Worm (Caenorhabditis elegans) whole organism, L4 larva: Measurements from ENCODE around the gene W08E12.9.
A peak's percentile ranks its signal among the peaks of the same experiment; 100 is the strongest.

ENCODE experiments used
- D1046.2 ChIP-seq: fragments of 200-800 bp; sonication (Bioruptor generic); IDR thresholded peaks from 2 replicates; pipeline ENCODE4 v1.3.6; 2022; ENCODE audit warnings: missing genetic modification characterization, missing compliant biosample characterization
- F37D6.2 ChIP-seq: sonication (generic microtip); optimal IDR thresholded peaks from 2 replicates; lab custom pipeline; 2016; ENCODE audit warnings: mild to moderate bottlenecking, missing genetic modification characterization, missing compliant biosample characterization
- F44E2.7 ChIP-seq: fragments of 200-800 bp; sonication (Bioruptor generic); IDR thresholded peaks from 2 replicates; pipeline ENCODE4 v2.1.2; 2022; ENCODE audit warnings: missing genetic modification characterization, missing compliant biosample characterization
- F49E8.2 ChIP-seq: sonication (generic microtip); optimal IDR thresholded peaks from 2 replicates; lab custom pipeline; 2016; ENCODE audit warnings: missing compliant biosample characterization, mild to moderate bottlenecking, missing genetic modification characterization, borderline replicate concordance
- T20F7.1 ChIP-seq: fragments of 200-800 bp; sonication (Bioruptor generic); optimal IDR thresholded peaks from 2 replicates; lab custom pipeline; 2018; ENCODE audit warnings: mild to moderate bottlenecking, missing genetic modification characterization, missing compliant biosample characterization
- T26A8.4 ChIP-seq: fragments of 200-800 bp; sonication (Bioruptor generic); IDR thresholded peaks from 2 replicates; pipeline ENCODE4 v1.3.6; 2022; ENCODE audit warnings: missing genetic modification characterization, missing compliant biosample characterization
- Y48G9A.11 ChIP-seq: fragments of 200-800 bp; sonication (Bioruptor generic); IDR thresholded peaks from 2 replicates; pipeline ENCODE4 v1.3.6; 2022; ENCODE audit warnings: missing genetic modification reagents, missing genetic modification characterization, missing compliant biosample characterization
- Y5F2A.4 ChIP-seq: fragments of 200-800 bp; sonication (Bioruptor generic); optimal IDR thresholded peaks from 2 replicates; lab custom pipeline; 2018; ENCODE audit warnings: mild to moderate bottlenecking, missing genetic modification characterization, missing compliant biosample characterization
- Y75B8A.6 ChIP-seq: fragments of 200-800 bp; sonication (Bioruptor generic); IDR thresholded peaks from 2 replicates; pipeline ENCODE4 v1.3.6; 2022; ENCODE audit warnings: missing genetic modification reagents, missing genetic modification characterization, missing compliant biosample characterization
- ZK337.2 ChIP-seq: fragments of 200-800 bp; sonication (Bioruptor generic); IDR thresholded peaks from 2 replicates; pipeline ENCODE4 v1.3.6; 2022; ENCODE audit warnings: missing genetic modification reagents, missing genetic modification characterization, missing compliant biosample characterization
- ZK546.5 ChIP-seq, 2 experiments: sonication (generic microtip); optimal IDR thresholded peaks; 2 replicates each; lab custom pipeline; 2017; ENCODE audit warnings: missing biosample characterization in 2 of 2, missing genetic modification characterization in 2 of 2
- aly-2 ChIP-seq: sonication (generic microtip); optimal IDR thresholded peaks from 2 replicates; lab custom pipeline; 2018; ENCODE audit warnings: missing biosample characterization, missing genetic modification characterization
- ama-1 ChIP-seq: fragments of 150-350 bp; optimal IDR thresholded peaks from 2 replicates; lab custom pipeline; 2014; ENCODE audit warnings: inconsistent platforms, mixed read lengths
- attf-4 ChIP-seq: sonication (generic microtip); optimal IDR thresholded peaks from 3 replicates; lab custom pipeline; 2017; ENCODE audit warnings: missing biosample characterization, missing genetic modification characterization
- ceh-20 ChIP-seq: fragments of 200-800 bp; sonication (Bioruptor generic); IDR thresholded peaks from 2 replicates; pipeline ENCODE4 v1.3.6; 2022; ENCODE audit warnings: missing genetic modification reagents, missing genetic modification characterization, missing compliant biosample characterization
- ctbp-1 ChIP-seq: fragments of 200-800 bp; sonication (Bioruptor generic); IDR thresholded peaks from 2 replicates; pipeline ENCODE4 v1.3.6; 2022; ENCODE audit warnings: missing genetic modification reagents, missing genetic modification characterization, missing compliant biosample characterization
- daf-8 ChIP-seq: fragments of 200-800 bp; sonication (Bioruptor generic); IDR thresholded peaks from 2 replicates; pipeline ENCODE4 v1.3.6; 2022; ENCODE audit warnings: missing genetic modification characterization, missing compliant biosample characterization
- dmd-9 ChIP-seq: fragments of 200-800 bp; sonication (Bioruptor generic); IDR thresholded peaks from 2 replicates; pipeline ENCODE4 v1.3.6; 2022; ENCODE audit warnings: missing genetic modification reagents, missing genetic modification characterization, missing compliant biosample characterization
- duxl-1 ChIP-seq: sonication (generic microtip); optimal IDR thresholded peaks from 2 replicates; lab custom pipeline; 2016; ENCODE audit warnings: mild to moderate bottlenecking, missing genetic modification characterization, moderate library complexity, missing compliant biosample characterization; ENCODE audit not compliant: poor library complexity
- fkh-10 ChIP-seq: fragments of 150-350 bp; optimal IDR thresholded peaks from 2 replicates; lab custom pipeline; 2014; ENCODE audit warnings: missing biosample characterization, missing genetic modification reagents, missing genetic modification characterization
- fos-1 ChIP-seq: fragments of 150-350 bp; optimal IDR thresholded peaks from 2 replicates; lab custom pipeline; 2014; ENCODE audit warnings: missing biosample characterization, missing genetic modification characterization
- hif-1 ChIP-seq, 2 experiments: sonication (generic microtip); optimal IDR thresholded peaks; 2 replicates each; lab custom pipeline; 2016 to 2017; ENCODE audit warnings: missing compliant biosample characterization in 2 of 2, missing genetic modification characterization in 2 of 2, missing genetic modification reagents in 2 of 2, missing genotype in 2 of 2, mild to moderate bottlenecking in 1 of 2
- hlh-11 ChIP-seq: fragments of 200-800 bp; sonication (Bioruptor generic); optimal IDR thresholded peaks from 2 replicates; lab custom pipeline; 2018; ENCODE audit warnings: mild to moderate bottlenecking, missing genetic modification characterization, missing compliant biosample characterization
- lsy-2 ChIP-seq, 2 experiments: fragments of 150-350 bp in 1 of 2; sonication (generic microtip) in 1 of 2; optimal IDR thresholded peaks; 2 replicates each; lab custom pipeline; 2014 to 2017; ENCODE audit warnings: missing biosample characterization in 2 of 2, missing genetic modification characterization in 2 of 2
- madf-5 ChIP-seq, 2 experiments: fragments of 200-800 bp; sonication (Bioruptor generic); IDR thresholded peaks; 2 replicates each; pipeline ENCODE4 v1.3.6; 2022; ENCODE audit warnings: missing compliant biosample characterization in 2 of 2, missing genetic modification characterization in 2 of 2
- madf-9 ChIP-seq: fragments of 200-800 bp; sonication (Bioruptor generic); conservative IDR thresholded peaks from 2 replicates; pipeline ENCODE4 v1.3.6; 2022; ENCODE audit warnings: missing genetic modification reagents, missing genetic modification characterization, missing compliant biosample characterization
- mdl-1 ChIP-seq, 2 experiments: fragments of 150-350 bp in 1 of 2; sonication (generic microtip) in 1 of 2; optimal IDR thresholded peaks; 2 replicates each; lab custom pipeline; 2014 to 2017; ENCODE audit warnings: missing biosample characterization in 2 of 2, missing genetic modification characterization in 2 of 2
- mdt-29 ChIP-seq: fragments of 200-800 bp; sonication (Bioruptor generic); IDR thresholded peaks from 2 replicates; pipeline ENCODE4 v1.3.6; 2022; ENCODE audit warnings: missing genetic modification reagents, missing genetic modification characterization, missing compliant biosample characterization
- mep-1 ChIP-seq: fragments of 150-350 bp; sonication (generic microtip); optimal IDR thresholded peaks from 3 replicates; lab custom pipeline; 2014; ENCODE audit warnings: missing biosample characterization, missing genetic modification characterization
- mxl-2 ChIP-seq: fragments of 200-800 bp; sonication (Bioruptor generic); conservative IDR thresholded peaks from 2 replicates; pipeline ENCODE4 v1.3.6; 2022; ENCODE audit warnings: missing genetic modification reagents, missing genetic modification characterization, missing compliant biosample characterization
- mxl-3 ChIP-seq: fragments of 200-800 bp; sonication (Bioruptor generic); optimal IDR thresholded peaks from 2 replicates; lab custom pipeline; 2018; ENCODE audit warnings: mild to moderate bottlenecking, missing genetic modification characterization, missing compliant biosample characterization
- nhr-102 ChIP-seq: sonication (generic microtip); optimal IDR thresholded peaks from 2 replicates; lab custom pipeline; 2016; ENCODE audit warnings: mild to moderate bottlenecking, missing genetic modification characterization, moderate library complexity, missing compliant biosample characterization
- nhr-111 ChIP-seq: fragments of 200-800 bp; sonication (Bioruptor generic); optimal IDR thresholded peaks from 2 replicates; lab custom pipeline; 2018; ENCODE audit warnings: mild to moderate bottlenecking, missing genetic modification characterization, missing compliant biosample characterization
- nhr-237 ChIP-seq: sonication (generic microtip); optimal IDR thresholded peaks from 2 replicates; lab custom pipeline; 2017; ENCODE audit warnings: missing biosample characterization, missing genetic modification characterization
- nhr-42 ChIP-seq: fragments of 200-800 bp; sonication (Bioruptor generic); IDR thresholded peaks from 2 replicates; pipeline ENCODE4 v1.3.6; 2022; ENCODE audit warnings: missing genetic modification characterization, missing compliant biosample characterization
- nhr-48 ChIP-seq: sonication (generic microtip); optimal IDR thresholded peaks from 2 replicates; lab custom pipeline; 2016; ENCODE audit warnings: mild to moderate bottlenecking, missing genetic modification characterization, missing compliant biosample characterization
- php-3 ChIP-seq: fragments of 200-800 bp; sonication (Bioruptor generic); IDR thresholded peaks from 2 replicates; pipeline ENCODE4 v1.3.6; 2022; ENCODE audit warnings: missing genetic modification reagents, missing genetic modification characterization, missing compliant biosample characterization
- rbr-2 ChIP-seq: sonication (generic microtip); optimal IDR thresholded peaks from 2 replicates; lab custom pipeline; 2016; ENCODE audit warnings: missing genotype, missing genetic modification characterization, missing compliant biosample characterization
- saeg-2 ChIP-seq: fragments of 200-800 bp; sonication (Bioruptor generic); IDR thresholded peaks from 2 replicates; pipeline ENCODE4 v1.3.6; 2022; ENCODE audit warnings: missing genetic modification reagents, missing genetic modification characterization, missing compliant biosample characterization
- set-16 ChIP-seq: fragments of 200-800 bp; sonication (Bioruptor generic); IDR thresholded peaks from 2 replicates; pipeline ENCODE4 v1.3.6; 2022; ENCODE audit warnings: missing genetic modification reagents, missing genetic modification characterization, missing compliant biosample characterization
- skn-1 ChIP-seq: fragments of 150-350 bp; optimal IDR thresholded peaks from 2 replicates; lab custom pipeline; 2014; ENCODE audit warnings: missing biosample characterization, missing genetic modification characterization
- snpc-4 ChIP-seq: fragments of 150-350 bp; optimal IDR thresholded peaks from 2 replicates; lab custom pipeline; 2014; ENCODE audit warnings: missing biosample characterization, missing genetic modification characterization
- spr-3 ChIP-seq: fragments of 200-800 bp; sonication (Bioruptor generic); optimal IDR thresholded peaks from 2 replicates; lab custom pipeline; 2018; ENCODE audit warnings: mild to moderate bottlenecking, missing genetic modification characterization, missing compliant biosample characterization
- tag-97 ChIP-seq: fragments of 200-800 bp; sonication (Bioruptor generic); IDR thresholded peaks from 2 replicates; pipeline ENCODE4 v1.3.6; 2022; ENCODE audit warnings: missing genetic modification characterization, missing compliant biosample characterization
- tra-1 ChIP-seq: fragments of 200-800 bp; sonication (Bioruptor generic); IDR thresholded peaks from 2 replicates; pipeline ENCODE4 v1.3.6; 2022; ENCODE audit warnings: missing genetic modification reagents, missing genetic modification characterization, missing compliant biosample characterization
- unc-130 ChIP-seq: sonication (generic microtip); optimal IDR thresholded peaks from 2 replicates; lab custom pipeline; 2016; ENCODE audit warnings: missing genetic modification reagents, missing genetic modification characterization, missing compliant biosample characterization
- zfp-2 ChIP-seq: sonication (generic microtip); optimal IDR thresholded peaks from 2 replicates; lab custom pipeline; 2016; ENCODE audit warnings: mild to moderate bottlenecking, missing genetic modification characterization, missing compliant biosample characterization
- ztf-7 ChIP-seq: fragments of 150-350 bp; optimal IDR thresholded peaks from 2 replicates; lab custom pipeline; 2014; ENCODE audit warnings: missing biosample characterization, missing genetic modification characterization

The W08E12.9 gene

DNA sequence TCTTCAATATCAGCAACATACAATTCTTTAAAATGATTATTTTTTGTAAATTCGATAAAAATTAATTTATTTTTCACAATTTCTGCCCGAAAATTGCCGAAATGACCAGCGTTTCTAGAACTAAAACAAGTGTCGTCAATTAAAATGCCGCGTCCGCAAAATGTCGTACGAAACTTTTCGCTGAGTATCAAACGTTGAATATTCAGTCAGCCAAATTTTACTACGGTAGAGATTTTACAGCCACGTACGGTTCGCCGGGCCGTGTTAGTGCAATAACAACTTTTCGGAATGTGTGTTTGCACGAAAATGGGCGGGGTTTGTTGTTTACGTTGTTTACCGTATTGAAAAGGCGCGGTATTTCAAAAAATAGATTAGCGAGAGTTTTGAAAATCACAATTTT is 5.9 kb upstream of the W08E12.9 start (continued):
- TF ChIP-seq madf-9 (GFP tag; lab: Robert Waterston, UW) (peak; percentile 82), mxl-2 (GFP tag; lab: Robert Waterston, UW) (0 out of 2 replicates have a peak, but pooled peaks have one; percentile 47), saeg-2 (GFP tag; lab: Robert Waterston, UW) (peak; percentile 94), Y48G9A.11 (GFP tag; lab: Robert Waterston, UW) (peak; percentile 94), nhr-42 (GFP tag; lab: Robert Waterston, UW) (peak; percentile 98), F37D6.2 (tag; lab: Kevin White, UChicago) (peak; percentile 67), mep-1 (tag; lab: Kevin White, UChicago) (peak; percentile 20), madf-5 (GFP tag; IDR thresholded peaks at IDR 0.05; lab: Robert Waterston, UW) (peak in 1 of 2 experiments; percentile 86; a peak in 1 of 4 replicates), T20F7.1 (GFP tag; lab: Kevin White, UChicago) (peak; percentile 87), mxl-3 (GFP tag; lab: Kevin White, UChicago) (peak; percentile 45), zfp-2 (peak; percentile 72), lsy-2 (tag; optimal IDR thresholded peaks at IDR 0.05; lab: Kevin White, UChicago) (peak; percentile 78 to 92), mdt-29 (GFP tag; lab: Robert Waterston, UW) (peak; percentile 96), Y75B8A.6 (peak; percentile 83; the same call in 1 of the 2 replicates), rbr-2 (tag; lab: Kevin White, UChicago) (peak; percentile 87), tra-1 (peak; percentile 96), ctbp-1 (GFP tag; lab: Robert Waterston, UW) (peak; percentile 79), daf-8 (GFP tag; lab: Robert Waterston, UW) (peak; percentile 97), ZK337.2 (GFP tag; lab: Robert Waterston, UW) (peak; percentile 82), nhr-102 (tag; lab: Kevin White, UChicago) (peak; percentile 88)
- TF ChIP-seq, all 104 proteins: peak for 52; not testable (repeated sequence) for 52

ce11 chrIV:3311243-3311642 is 3.9 kb upstream of the W08E12.9 start, which contains the start of gene zip-11:
Gene zip-11, plus strand, starts transcription at chrIV:3311276.
- TF ChIP-seq unc-130 (GFP tag; lab: Kevin White, UChicago), result no peak
- TF ChIP-seq ceh-20 (GFP tag; lab: Robert Waterston, UW), result peak; percentile 63; the same call in 1 of the 2 replicates
- 0 out of 2 replicates have a peak, but pooled peaks have one; percentile 62 for TF ChIP-seq D1046.2 (GFP tag; lab: Robert Waterston, UW)
- no peak for TF ChIP-seq nhr-237 (tag; lab: Kevin White, UChicago)
- no peak for TF ChIP-seq fos-1 (tag; lab: Kevin White, UChicago)
- no peak for TF ChIP-seq ztf-7 (tag; lab: Kevin White, UChicago)
- no peak for TF ChIP-seq php-3 (GFP tag; lab: Robert Waterston, UW)
- TF ChIP-seq Y48G9A.11 (GFP tag; lab: Robert Waterston, UW), result no peak
- TF ChIP-seq ZK546.5 (tag; optimal IDR thresholded peaks at IDR 0.05; lab: Kevin White, UChicago), result no peak
- peak; percentile 82 for TF ChIP-seq hlh-11 (tag; lab: Kevin White, UChicago)
- TF ChIP-seq fkh-10 (GFP tag; lab: Kevin White, UChicago), result no peak
- peak in 1 of 2 experiments; percentile 55 for TF ChIP-seq hif-1 (tag; optimal IDR thresholded peaks at IDR 0.05; lab: Kevin White, UChicago)
- no peak for TF ChIP-seq tag-97
- TF ChIP-seq T26A8.4 (GFP tag; lab: Robert Waterston, UW), result peak; percentile 40; the same call in 1 of the 2 replicates
- 0 out of 2 replicates have a peak, but pooled peaks have one; percentile 28 for TF ChIP-seq madf-9 (GFP tag; lab: Robert Waterston, UW)
- TF ChIP-seq nhr-48, result peak; percentile 62
- TF ChIP-seq duxl-1 (tag; lab: Kevin White, UChicago), result peak; percentile 51
- TF ChIP-seq attf-4 (tag; lab: Kevin White, UChicago), result no peak
- TF ChIP-seq set-16 (GFP tag; lab: Robert Waterston, UW), result peak; percentile 92
- TF ChIP-seq snpc-4, result no peak
- TF ChIP-seq skn-1 (tag; lab: Kevin White, UChicago), result no peak
- peak; percentile 100 for TF ChIP-seq spr-3 (GFP tag; lab: Kevin White, UChicago)
- TF ChIP-seq aly-2 (tag; lab: Kevin White, UChicago), result no peak
- no peak for TF ChIP-seq nhr-111 (GFP tag; lab: Kevin White, UChicago)
- TF ChIP-seq F49E8.2 (tag; lab: Kevin White, UChicago), result no peak
- TF ChIP-seq lsy-2 (tag; optimal IDR thresholded peaks at IDR 0.05; lab: Kevin White, UChicago), result peak in 1 of 2 experiments; percentile 77
- TF ChIP-seq mdt-29 (GFP tag; lab: Robert Waterston, UW), result no peak
- TF ChIP-seq Y5F2A.4 (GFP tag; lab: Kevin White, UChicago), result no peak
- TF ChIP-seq dmd-9 (GFP tag; lab: Robert Waterston, UW), result 0 out of 2 replicates have a peak, but pooled peaks have one; percentile 22
- TF ChIP-seq F44E2.7 (GFP tag; lab: Robert Waterston, UW), result 0 out of 2 replicates have a peak, but pooled peaks have one; percentile 10
- no peak for TF ChIP-seq ama-1 (lab: Kevin White, UChicago)
- no peak for TF ChIP-seq mxl-2 (GFP tag; lab: Robert Waterston, UW)
- TF ChIP-seq ZK337.2 (GFP tag; lab: Robert Waterston, UW), result no peak
- no peak for TF ChIP-seq saeg-2 (GFP tag; lab: Robert Waterston, UW)
- TF ChIP-seq mdl-1 (tag; optimal IDR thresholded peaks at IDR 0.05; lab: Kevin White, UChicago), result peak in 1 of 2 experiments; percentile 52
